Worm (Caenorhabditis elegans) whole organism, midembryonic: ENCODE results near the gene Y62H9A.16.

Experiments
- T22C8.4 ChIP-seq: fragments of 200-800 bp; sonication (Bioruptor generic); IDR thresholded peaks from 2 replicates; pipeline ENCODE4 v1.3.6; 2022; ENCODE audit warnings: missing genetic modification characterization, missing compliant biosample characterization
- cog-1 ChIP-seq: sonication (generic microtip); optimal IDR thresholded peaks from 2 replicates; lab custom pipeline; 2016; ENCODE audit warnings: missing genetic modification characterization, missing compliant biosample characterization
- klf-2 ChIP-seq: fragments of 200-800 bp; sonication (Bioruptor generic); conservative IDR thresholded peaks from 2 replicates; pipeline ENCODE4 v1.3.6; 2022; ENCODE audit warnings: missing genetic modification reagents, missing genetic modification characterization, missing compliant biosample characterization
- med-1 ChIP-seq: sonication (generic microtip); optimal IDR thresholded peaks from 2 replicates; lab custom pipeline; 2017; ENCODE audit warnings: missing genetic modification characterization, mild to moderate bottlenecking, missing compliant biosample characterization, antibody characterized with exemption, missing genetic modification reagents; ENCODE audit not compliant: insufficient read depth
- ref-1 ChIP-seq: fragments of 200-800 bp; sonication (Bioruptor generic); conservative IDR thresholded peaks from 2 replicates; pipeline ENCODE4 v1.3.6; 2022; ENCODE audit warnings: missing genetic modification reagents, missing genetic modification characterization, missing compliant biosample characterization
- ztf-23 ChIP-seq: fragments of 200-800 bp; sonication (Bioruptor generic); IDR thresholded peaks from 2 replicates; pipeline ENCODE4 v1.3.6; 2022; ENCODE audit warnings: missing genetic modification reagents, missing genetic modification characterization, missing compliant biosample characterization
- ztf-29 ChIP-seq: fragments of 200-800 bp; sonication (Bioruptor generic); IDR thresholded peaks from 2 replicates; pipeline ENCODE4 v1.3.6; 2022; ENCODE audit warnings: missing genetic modification reagents, missing genetic modification characterization, missing compliant biosample characterization

DNA sequence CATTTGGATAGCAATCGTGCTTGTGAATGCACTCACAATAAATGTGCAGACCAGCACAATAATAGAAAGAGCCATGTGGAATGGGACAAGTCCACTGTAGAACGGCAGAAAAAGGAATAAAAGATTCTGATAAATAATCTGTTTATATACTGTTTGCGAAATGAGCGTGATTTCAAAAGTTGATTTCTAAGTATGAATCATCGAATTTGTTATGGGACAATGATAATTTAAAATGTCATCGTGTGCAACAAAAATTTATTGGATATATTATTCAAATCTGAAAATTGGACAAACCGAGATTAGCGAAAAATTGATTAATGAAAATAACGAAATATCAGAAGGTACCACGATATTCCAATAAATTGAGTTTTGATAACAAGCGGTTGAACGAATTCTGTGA is 20.7 kb downstream of the Y62H9A.16 start, which contains the start of gene F55G7.5:
- TF ChIP-seq ztf-29 (GFP tag; lab: Robert Waterston, UW) (no peak), med-1 (no peak), ref-1 (GFP tag; lab: Robert Waterston, UW) (no peak), ztf-23 (GFP tag; lab: Robert Waterston, UW) (no peak), klf-2 (GFP tag; lab: Robert Waterston, UW) (no peak), T22C8.4 (GFP tag; lab: Robert Waterston, UW) (no peak), cog-1 (tag; lab: Kevin White, UChicago) (no peak)
